Worm (Caenorhabditis elegans) whole organism, L3 larva: Measurements from ENCODE around the gene sca-1.

Experiments used
- ceh-28 ChIP-seq: fragments of 150-350 bp; optimal IDR thresholded peaks from 2 replicates; lab custom pipeline; 2014; ENCODE audit warnings: missing biosample characterization, missing genetic modification reagents, missing genetic modification characterization
- fkh-2 ChIP-seq: fragments of 150-350 bp; optimal IDR thresholded peaks from 2 replicates; lab custom pipeline; 2014; ENCODE audit warnings: missing biosample characterization, missing genetic modification reagents, missing genetic modification characterization
- jun-1 ChIP-seq: fragments of 150-350 bp; optimal IDR thresholded peaks from 2 replicates; lab custom pipeline; 2014; ENCODE audit warnings: missing biosample characterization, missing genetic modification reagents, missing genetic modification characterization
- mml-1 ChIP-seq: fragments of 150-350 bp; sonication (generic microtip); optimal IDR thresholded peaks from 3 replicates; lab custom pipeline; 2014; ENCODE audit warnings: missing biosample characterization, missing genetic modification characterization
- nhr-23 ChIP-seq: fragments of 150-350 bp; optimal IDR thresholded peaks from 2 replicates; lab custom pipeline; 2014; ENCODE audit warnings: missing biosample characterization, missing genetic modification reagents, missing genetic modification characterization
- nhr-76 ChIP-seq: fragments of 150-350 bp; sonication (generic microtip); optimal IDR thresholded peaks from 5 replicates; lab custom pipeline; 2014; ENCODE audit warnings: missing biosample characterization, missing genetic modification characterization
- pqm-1 ChIP-seq: fragments of 150-350 bp; optimal IDR thresholded peaks from 2 replicates; lab custom pipeline; 2017; ENCODE audit warnings: missing biosample characterization, missing genetic modification characterization, inconsistent platforms
- unc-39 ChIP-seq: sonication (generic microtip); optimal IDR thresholded peaks from 4 replicates; lab custom pipeline; 2017; ENCODE audit warnings: missing biosample characterization, missing genetic modification characterization

DNA sequence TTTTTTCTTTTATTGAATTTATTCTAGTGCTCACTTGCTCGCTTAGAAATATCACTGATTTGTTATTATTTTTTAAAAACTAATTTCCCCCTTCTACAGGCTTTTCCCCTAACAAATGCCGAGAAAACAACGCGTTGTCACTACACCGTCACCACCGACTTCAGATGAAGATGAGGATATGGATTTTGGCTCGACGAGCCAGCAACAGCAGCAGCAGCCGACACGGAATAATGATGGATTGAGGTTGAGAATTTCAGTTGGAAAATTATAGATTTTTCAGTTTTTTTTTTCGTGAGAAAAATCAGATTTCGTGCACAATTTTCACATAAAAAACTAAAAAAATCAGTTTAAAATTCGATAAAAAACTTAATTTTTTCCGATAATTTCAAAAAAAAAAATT lies 53.6 kb downstream of the sca-1 start, which contains the start of gene dpy-28:
- TF ChIP-seq unc-39 (tag; lab: Kevin White, UChicago) (no peak), jun-1 (tag; lab: Kevin White, UChicago) (no peak), pqm-1 (tag; lab: Kevin White, UChicago) (no peak), fkh-2 (tag; lab: Kevin White, UChicago) (no peak), nhr-76 (tag; lab: Kevin White, UChicago) (no peak), nhr-23 (tag; lab: Kevin White, UChicago) (no peak), mml-1 (tag; lab: Kevin White, UChicago) (no peak), ceh-28 (tag; lab: Kevin White, UChicago) (no peak)
